Worm (Caenorhabditis elegans) whole organism, mixed stage, embryonic: ENCODE results near the gene Y32H12A.6.

Experiments
- M03D4.4 ChIP-seq: sonication (generic microtip); optimal IDR thresholded peaks from 2 replicates; lab custom pipeline; 2017; ENCODE audit warnings: mild to moderate bottlenecking, missing genetic modification characterization, missing compliant biosample characterization
- bed-3 ChIP-seq: fragments of 200-800 bp; sonication (Bioruptor generic); optimal IDR thresholded peaks from 3 replicates; lab custom pipeline; 2018; ENCODE audit warnings: mild to moderate bottlenecking, missing genetic modification characterization, moderate library complexity, missing compliant biosample characterization
- blmp-1 ChIP-seq: fragments of 150-350 bp; optimal IDR thresholded peaks from 2 replicates; lab custom pipeline; 2014; ENCODE audit warnings: missing biosample characterization, missing genetic modification characterization
- ceh-39 ChIP-seq: fragments of 150-350 bp; optimal IDR thresholded peaks from 2 replicates; lab custom pipeline; 2014; ENCODE audit warnings: missing biosample characterization, missing genetic modification characterization
- ceh-43 ChIP-seq: fragments of 200-800 bp; sonication (Bioruptor generic); optimal IDR thresholded peaks from 2 replicates; lab custom pipeline; 2018; ENCODE audit warnings: mild to moderate bottlenecking, missing genetic modification characterization, moderate library complexity, missing compliant biosample characterization
- ceh-83 ChIP-seq: fragments of 200-800 bp; sonication (Bioruptor generic); optimal IDR thresholded peaks from 2 replicates; lab custom pipeline; 2018; ENCODE audit warnings: mild to moderate bottlenecking, missing genetic modification characterization, missing compliant biosample characterization
- ces-1 ChIP-seq: fragments of 150-350 bp; optimal IDR thresholded peaks from 2 replicates; lab custom pipeline; 2014; ENCODE audit warnings: missing biosample characterization, missing genetic modification reagents, missing genetic modification characterization
- cnd-1 ChIP-seq: fragments of 200-800 bp; sonication (Bioruptor generic); optimal IDR thresholded peaks from 2 replicates; lab custom pipeline; 2018; ENCODE audit warnings: mild to moderate bottlenecking, missing genetic modification characterization, missing compliant biosample characterization
- drap-1 ChIP-seq: fragments of 200-800 bp; sonication (Bioruptor generic); optimal IDR thresholded peaks from 3 replicates; lab custom pipeline; 2018; ENCODE audit warnings: mild to moderate bottlenecking, missing genetic modification characterization, missing compliant biosample characterization
- elt-1 ChIP-seq: sonication (generic microtip); optimal IDR thresholded peaks from 2 replicates; lab custom pipeline; 2017; ENCODE audit warnings: missing genetic modification characterization, mild to moderate bottlenecking, missing compliant biosample characterization, antibody characterized with exemption, moderate library complexity, borderline replicate concordance; ENCODE audit not compliant: insufficient read depth
- elt-3 ChIP-seq: fragments of 150-350 bp; optimal IDR thresholded peaks from 2 replicates; lab custom pipeline; 2014; ENCODE audit warnings: missing biosample characterization, missing genetic modification characterization
- flh-1 ChIP-seq: fragments of 200-800 bp; sonication (Bioruptor generic); optimal IDR thresholded peaks from 2 replicates; lab custom pipeline; 2018; ENCODE audit warnings: mild to moderate bottlenecking, missing genetic modification characterization, moderate library complexity, missing compliant biosample characterization
- ham-2 ChIP-seq: fragments of 200-800 bp; sonication (Bioruptor generic); optimal IDR thresholded peaks from 2 replicates; lab custom pipeline; 2018; ENCODE audit warnings: mild to moderate bottlenecking, missing genetic modification characterization, missing compliant biosample characterization
- hlh-1 ChIP-seq: fragments of 150-350 bp; optimal IDR thresholded peaks from 2 replicates; lab custom pipeline; 2014; ENCODE audit warnings: missing biosample characterization, missing genetic modification reagents, missing genetic modification characterization
- lin-13 ChIP-seq: fragments of 150-350 bp; optimal IDR thresholded peaks from 2 replicates; lab custom pipeline; 2014; ENCODE audit warnings: missing biosample characterization, missing genetic modification characterization
- lsy-2 ChIP-seq: fragments of 150-350 bp; optimal IDR thresholded peaks from 2 replicates; lab custom pipeline; 2014; ENCODE audit warnings: missing biosample characterization, missing genetic modification characterization
- mep-1 ChIP-seq: fragments of 150-350 bp; optimal IDR thresholded peaks from 2 replicates; lab custom pipeline; 2017; ENCODE audit warnings: missing biosample characterization, missing genetic modification reagents, missing genetic modification characterization, inconsistent platforms
- mls-2 ChIP-seq: sonication (generic microtip); optimal IDR thresholded peaks from 2 replicates; lab custom pipeline; 2016; ENCODE audit warnings: mild to moderate bottlenecking, missing genetic modification characterization, moderate library complexity, missing compliant biosample characterization
- nhr-12 ChIP-seq: fragments of 150-350 bp; optimal IDR thresholded peaks from 2 replicates; lab custom pipeline; 2014; ENCODE audit warnings: missing biosample characterization, missing genetic modification characterization
- nhr-2 ChIP-seq: fragments of 150-350 bp; optimal IDR thresholded peaks from 2 replicates; lab custom pipeline; 2014; ENCODE audit warnings: missing biosample characterization, missing genetic modification characterization
- nhr-237 ChIP-seq: fragments of 150-350 bp; optimal IDR thresholded peaks from 2 replicates; lab custom pipeline; 2014; ENCODE audit warnings: missing biosample characterization, missing genetic modification characterization
- nhr-28 ChIP-seq: fragments of 150-350 bp; optimal IDR thresholded peaks from 2 replicates; lab custom pipeline; 2014; ENCODE audit warnings: missing biosample characterization, missing genetic modification characterization
- nhr-76 ChIP-seq: sonication (generic microtip); optimal IDR thresholded peaks from 2 replicates; lab custom pipeline; 2017; ENCODE audit warnings: missing biosample characterization, missing genetic modification characterization
- pha-4 ChIP-seq: fragments of 150-350 bp; optimal IDR thresholded peaks from 2 replicates; lab custom pipeline; 2018; ENCODE audit warnings: missing biosample characterization, missing genetic modification reagents, missing genetic modification characterization
- sem-2 ChIP-seq: fragments of 200-800 bp; sonication (Bioruptor generic); optimal IDR thresholded peaks from 2 replicates; lab custom pipeline; 2018; ENCODE audit warnings: mild to moderate bottlenecking, missing genetic modification characterization, missing compliant biosample characterization
- snpc-4 ChIP-seq: fragments of 150-350 bp; optimal IDR thresholded peaks from 2 replicates; lab custom pipeline; 2014; ENCODE audit warnings: missing biosample characterization, missing genetic modification characterization
- sptf-1 ChIP-seq: sonication (generic microtip); optimal IDR thresholded peaks from 2 replicates; lab custom pipeline; 2017; ENCODE audit warnings: mild to moderate bottlenecking, missing genetic modification characterization, moderate library complexity, missing compliant biosample characterization
- tbx-8 ChIP-seq: fragments of 200-800 bp; sonication (Bioruptor generic); optimal IDR thresholded peaks from 2 replicates; lab custom pipeline; 2018; ENCODE audit warnings: mild to moderate bottlenecking, missing genetic modification characterization, moderate library complexity, missing compliant biosample characterization
- unc-39 ChIP-seq: fragments of 150-350 bp; optimal IDR thresholded peaks from 2 replicates; lab custom pipeline; 2014; ENCODE audit warnings: missing biosample characterization, missing genetic modification characterization
- zip-8 ChIP-seq: fragments of 150-350 bp; optimal IDR thresholded peaks from 2 replicates; lab custom pipeline; 2014; ENCODE audit warnings: missing biosample characterization, missing genetic modification characterization

Y32H12A.6 gene

ce11 chrIII:5349250-5349649 lies 32.7 kb downstream of the Y32H12A.6 start, which contains the start of gene thoc-5:
Gene thoc-5, minus strand, starts transcription at chrIII:5349401.
- TF ChIP-seq cnd-1 (tag; lab: Kevin White, UChicago) (peak; percentile 7), lsy-2 (peak; percentile 67), mls-2 (tag; lab: Kevin White, UChicago) (peak; percentile 33), pha-4 (no peak), sem-2 (no peak), ceh-39 (tag; lab: Kevin White, UChicago) (no peak), lin-13 (tag; lab: Kevin White, UChicago) (peak; percentile 27), ces-1 (GFP tag; lab: Kevin White, UChicago) (peak; percentile 21), snpc-4 (tag; lab: Kevin White, UChicago) (no peak), mep-1 (peak; percentile 61), nhr-237 (tag; lab: Kevin White, UChicago) (peak; percentile 50), ceh-83 (GFP tag; lab: Kevin White, UChicago) (no peak), sptf-1 (tag; lab: Kevin White, UChicago) (peak; percentile 70), blmp-1 (tag; lab: Kevin White, UChicago) (no peak), M03D4.4 (tag; lab: Kevin White, UChicago) (no peak)
- TF ChIP-seq, all 35 proteins: peak for 8

DNA sequence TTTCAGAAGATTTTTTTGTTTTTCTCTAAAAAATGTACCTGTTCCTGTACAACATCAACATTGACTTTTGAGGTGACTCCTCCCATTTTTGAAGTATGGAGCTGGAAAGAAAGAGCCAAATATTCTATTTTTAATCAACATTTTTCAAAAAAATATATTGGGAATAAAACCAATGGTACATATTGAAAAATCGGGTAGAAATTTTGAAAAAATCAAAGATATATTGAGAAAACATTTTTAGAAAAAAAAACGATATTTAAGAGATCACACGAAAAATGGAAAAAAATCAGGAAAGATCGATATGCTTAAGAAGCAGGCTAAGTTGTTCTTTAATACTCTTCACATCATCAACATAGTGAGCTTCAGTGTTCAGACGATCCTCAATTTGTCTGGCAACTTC lies 36.0 kb downstream of the Y32H12A.6 start, which contains the start of gene glrx-21:
Gene glrx-21 (minus strand): TSS at position 101 of the 400 bp plus-strand sequence.
- TF ChIP-seq tbx-8 (GFP tag; lab: Kevin White, UChicago) = no peak
- no peak for TF ChIP-seq elt-3 (tag; lab: Kevin White, UChicago)
- TF ChIP-seq nhr-2 (tag; lab: Kevin White, UChicago) = no peak
- no peak for TF ChIP-seq lsy-2
- no peak for TF ChIP-seq sem-2
- TF ChIP-seq ces-1 (GFP tag; lab: Kevin White, UChicago) = no peak
- no peak for TF ChIP-seq zip-8 (tag; lab: Kevin White, UChicago)
- TF ChIP-seq hlh-1 (tag; lab: Kevin White, UChicago) = no peak
- no peak for TF ChIP-seq mls-2 (tag; lab: Kevin White, UChicago)
- TF ChIP-seq snpc-4 (tag; lab: Kevin White, UChicago) = no peak
- no peak for TF ChIP-seq pha-4
- TF ChIP-seq nhr-237 (tag; lab: Kevin White, UChicago) = no peak
- TF ChIP-seq ham-2 = no peak
- no peak for TF ChIP-seq nhr-12 (tag; lab: Kevin White, UChicago)
- TF ChIP-seq elt-1 (tag; lab: Kevin White, UChicago) = no peak
- TF ChIP-seq drap-1 (GFP tag; lab: Kevin White, UChicago) = no peak
- no peak for TF ChIP-seq nhr-28 (tag; lab: Kevin White, UChicago)
- TF ChIP-seq bed-3 (GFP tag; lab: Kevin White, UChicago) = no peak

DNA sequence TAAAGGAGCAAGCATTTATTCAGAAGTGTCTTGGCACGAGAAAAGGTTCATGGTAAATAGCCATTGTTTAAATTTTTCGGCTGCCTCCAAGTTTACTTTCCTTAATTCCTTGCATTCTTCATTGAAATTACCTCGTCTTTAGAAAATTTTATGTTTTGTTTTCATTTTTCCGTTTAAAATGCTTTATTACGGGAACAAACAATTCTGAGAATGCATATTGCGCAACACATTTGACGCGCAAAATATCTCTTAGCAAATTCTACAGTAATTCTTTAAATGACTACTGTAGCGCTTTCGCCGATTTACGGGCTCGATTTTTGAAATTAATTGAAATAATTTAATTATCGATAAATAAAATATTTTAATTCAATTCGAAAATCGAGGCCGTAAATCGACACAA lies 37.4 kb downstream of the Y32H12A.6 start:
- TF ChIP-seq nhr-2 (tag; lab: Kevin White, UChicago) (no peak), zip-8 (tag; lab: Kevin White, UChicago) (peak; percentile 90), elt-1 (tag; lab: Kevin White, UChicago) (no peak)

DNA sequence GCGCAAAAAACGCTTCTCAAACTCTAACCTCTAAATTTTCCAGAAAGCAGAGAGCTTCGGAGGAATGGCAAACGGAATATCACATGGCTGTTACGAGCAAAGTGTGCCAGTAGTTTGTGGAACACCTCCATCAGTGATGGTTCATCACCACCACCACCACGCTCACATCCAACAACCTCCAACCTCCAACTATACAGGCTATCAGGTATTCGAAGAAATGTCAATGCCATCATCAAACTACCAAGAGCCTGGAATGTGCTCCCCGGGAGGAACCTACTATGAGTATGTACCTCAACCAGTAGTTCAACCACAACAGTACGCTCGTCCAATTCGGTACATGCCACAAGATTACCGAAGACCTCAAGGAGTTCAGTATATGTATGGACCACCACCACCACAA lies 38.4 kb downstream of the Y32H12A.6 start:
- TF ChIP-seq sptf-1 (tag; lab: Kevin White, UChicago) (no peak), M03D4.4 (tag; lab: Kevin White, UChicago) (no peak), ham-2 (no peak), nhr-28 (tag; lab: Kevin White, UChicago) (no peak), drap-1 (GFP tag; lab: Kevin White, UChicago) (no peak), nhr-12 (tag; lab: Kevin White, UChicago) (no peak), blmp-1 (tag; lab: Kevin White, UChicago) (no peak), hlh-1 (tag; lab: Kevin White, UChicago) (no peak), flh-1 (GFP tag; lab: Kevin White, UChicago) (no peak), nhr-76 (tag; lab: Kevin White, UChicago) (no peak), cnd-1 (tag; lab: Kevin White, UChicago) (no peak), unc-39 (tag; lab: Kevin White, UChicago) (no peak), elt-3 (tag; lab: Kevin White, UChicago) (no peak), mls-2 (tag; lab: Kevin White, UChicago) (no peak), ces-1 (GFP tag; lab: Kevin White, UChicago) (no peak), zip-8 (tag; lab: Kevin White, UChicago) (no peak), elt-1 (tag; lab: Kevin White, UChicago) (no peak), bed-3 (GFP tag; lab: Kevin White, UChicago) (no peak), ceh-43 (GFP tag; lab: Kevin White, UChicago) (no peak), ceh-83 (GFP tag; lab: Kevin White, UChicago) (no peak)
